Fruit fly (Drosophila melanogaster) whole organism, prepupa: ENCODE data around the gene mTerf3.

ENCODE experiments used
- Blimp-1 ChIP-seq: fragments of 200-800 bp; sonication (Bioruptor generic); optimal IDR thresholded peaks from 3 replicates; lab custom pipeline; 2017; ENCODE audit warnings: missing biosample characterization, missing genetic modification characterization, mild to moderate bottlenecking, moderate library complexity, missing genetic modification reagents
- CG10631 ChIP-seq: fragments of 200-800 bp; sonication (Bioruptor generic); optimal IDR thresholded peaks from 2 replicates; lab custom pipeline; 2016; ENCODE audit warnings: missing biosample characterization, missing genetic modification characterization
- CG11294 ChIP-seq: fragments of 200-800 bp; sonication (Bioruptor generic); IDR thresholded peaks from 2 replicates; pipeline ENCODE4 v1.3.6; 2022; ENCODE audit warnings: missing biosample characterization, missing genetic modification characterization
- CG11762 ChIP-seq: fragments of 200-800 bp; sonication (Bioruptor generic); optimal IDR thresholded peaks from 3 replicates; lab custom pipeline; 2016; ENCODE audit warnings: missing biosample characterization, missing genetic modification characterization; ENCODE audit not compliant: insufficient read depth
- CG11902 ChIP-seq: fragments of 200-800 bp; sonication (Bioruptor generic); optimal IDR thresholded peaks from 3 replicates; lab custom pipeline; 2016; ENCODE audit warnings: missing biosample characterization, missing genetic modification characterization
- CG15336 ChIP-seq: fragments of 200-800 bp; sonication (Bioruptor generic); IDR thresholded peaks from 2 replicates; pipeline ENCODE4 v1.3.6; 2022; ENCODE audit warnings: missing biosample characterization, missing genetic modification characterization
- CG1621 ChIP-seq: fragments of 200-800 bp; sonication (Bioruptor generic); optimal IDR thresholded peaks from 3 replicates; lab custom pipeline; 2018; ENCODE audit warnings: missing biosample characterization, mild to moderate bottlenecking, missing genetic modification characterization
- CG16779 ChIP-seq: fragments of 200-800 bp; sonication (Bioruptor generic); optimal IDR thresholded peaks from 3 replicates; lab custom pipeline; 2017; ENCODE audit warnings: missing biosample characterization, mild to moderate bottlenecking, missing genetic modification characterization
- CG3032 ChIP-seq: fragments of 200-800 bp; optimal IDR thresholded peaks from 2 replicates; lab custom pipeline; 2019; ENCODE audit warnings: missing biosample characterization, mild to moderate bottlenecking, missing genetic modification characterization, moderate library complexity
- CG31627 ChIP-seq: fragments of 200-800 bp; sonication (Bioruptor generic); optimal IDR thresholded peaks from 3 replicates; lab custom pipeline; 2016; ENCODE audit warnings: missing biosample characterization, missing genetic modification characterization
- CG32006 ChIP-seq: fragments of 200-800 bp; sonication (Bioruptor generic); optimal IDR thresholded peaks from 3 replicates; lab custom pipeline; 2017; ENCODE audit warnings: missing biosample characterization, mild to moderate bottlenecking, missing genetic modification characterization
- CG34406 ChIP-seq: fragments of 200-800 bp; sonication (Bioruptor generic); optimal IDR thresholded peaks from 3 replicates; lab custom pipeline; 2016; ENCODE audit warnings: missing biosample characterization, missing genetic modification characterization
- CG6163 ChIP-seq: fragments of 200-800 bp; sonication (Bioruptor generic); IDR thresholded peaks from 3 replicates; pipeline ENCODE4 v1.3.6; 2022; ENCODE audit warnings: missing biosample characterization, missing genetic modification characterization
- CG6276 ChIP-seq: fragments of 200-800 bp; sonication (Bioruptor generic); optimal IDR thresholded peaks from 2 replicates; lab custom pipeline; 2017; ENCODE audit warnings: missing biosample characterization, mild to moderate bottlenecking, missing genetic modification characterization
- CG6792 ChIP-seq: fragments of 200-800 bp; sonication (Bioruptor generic); optimal IDR thresholded peaks from 3 replicates; lab custom pipeline; 2016; ENCODE audit warnings: missing biosample characterization, missing genetic modification characterization
- CG6854 ChIP-seq: fragments of 200-800 bp; sonication (Bioruptor generic); optimal IDR thresholded peaks from 2 replicates; lab custom pipeline; 2017; ENCODE audit warnings: missing biosample characterization, mild to moderate bottlenecking, missing genetic modification characterization
- CG8119 ChIP-seq: fragments of 200-800 bp; sonication (Bioruptor generic); IDR thresholded peaks from 3 replicates; pipeline ENCODE4 v1.3.6; 2022; ENCODE audit warnings: missing biosample characterization, missing genetic modification characterization
- CG8319 ChIP-seq: fragments of 200-800 bp; sonication (Bioruptor generic); optimal IDR thresholded peaks from 3 replicates; lab custom pipeline; 2016; ENCODE audit warnings: missing biosample characterization, missing genetic modification characterization
- CG8632 ChIP-seq: fragments of 200-800 bp; sonication (Bioruptor generic); optimal IDR thresholded peaks from 3 replicates; lab custom pipeline; 2016; ENCODE audit warnings: missing biosample characterization, missing genetic modification characterization
- Eip75B ChIP-seq: fragments of 200-800 bp; sonication (Bioruptor generic); optimal IDR thresholded peaks from 3 replicates; lab custom pipeline; 2016; ENCODE audit warnings: missing biosample characterization, missing genetic modification characterization
- Eip78C ChIP-seq: fragments of 200-800 bp; sonication (Bioruptor generic); peaks from one replicate; lab custom pipeline; 2016; ENCODE audit warnings: missing biosample characterization, missing genetic modification characterization
- Eip93F ChIP-seq: fragments of 200-800 bp; sonication (Bioruptor generic); optimal IDR thresholded peaks from 2 replicates; lab custom pipeline; 2016; ENCODE audit warnings: missing biosample characterization, mild to moderate bottlenecking, missing genetic modification characterization
- Ets21C ChIP-seq: fragments of 200-800 bp; sonication (Bioruptor generic); optimal IDR thresholded peaks from 3 replicates; lab custom pipeline; 2016; ENCODE audit warnings: missing biosample characterization, missing genetic modification characterization
- Ets96B ChIP-seq: fragments of 200-800 bp; optimal IDR thresholded peaks from 2 replicates; lab custom pipeline; 2019; ENCODE audit warnings: missing biosample characterization, mild to moderate bottlenecking, missing genetic modification characterization, moderate library complexity
- Gug ChIP-seq: fragments of 200-800 bp; sonication (Bioruptor generic); IDR thresholded peaks from 2 replicates; pipeline ENCODE4 v1.3.6; 2022; ENCODE audit warnings: missing biosample characterization, missing genetic modification characterization
- Hr38 ChIP-seq: sonication (Bioruptor generic); optimal IDR thresholded peaks from 2 replicates; lab custom pipeline; 2016; ENCODE audit warnings: missing biosample characterization, missing genetic modification characterization
- Hr4 ChIP-seq: fragments of 200-800 bp; sonication (Bioruptor generic); optimal IDR thresholded peaks from 3 replicates; lab custom pipeline; 2016; ENCODE audit warnings: missing biosample characterization, missing genetic modification characterization
- Lpt ChIP-seq: fragments of 200-800 bp; sonication (Bioruptor generic); optimal IDR thresholded peaks from 3 replicates; lab custom pipeline; 2016; ENCODE audit warnings: missing biosample characterization, missing genetic modification characterization
- Met ChIP-seq: fragments of 200-800 bp; sonication (Bioruptor generic); optimal IDR thresholded peaks from 3 replicates; lab custom pipeline; 2016; ENCODE audit warnings: missing biosample characterization, missing genetic modification characterization
- OdsH ChIP-seq: fragments of 200-800 bp; sonication (Bioruptor generic); optimal IDR thresholded peaks from 3 replicates; lab custom pipeline; 2016; ENCODE audit warnings: missing biosample characterization, missing genetic modification characterization
- Smox ChIP-seq: fragments of 200-800 bp; sonication (Bioruptor generic); optimal IDR thresholded peaks from 3 replicates; lab custom pipeline; 2016; ENCODE audit warnings: missing biosample characterization, missing genetic modification characterization
- Sox102F ChIP-seq: fragments of 200-800 bp; sonication (Bioruptor generic); optimal IDR thresholded peaks from 2 replicates; lab custom pipeline; 2016; ENCODE audit warnings: missing biosample characterization, mild to moderate bottlenecking, missing genetic modification characterization
- Sox14 ChIP-seq: fragments of 200-800 bp; sonication (Bioruptor generic); optimal IDR thresholded peaks from 3 replicates; lab custom pipeline; 2016; ENCODE audit warnings: missing biosample characterization, missing genetic modification characterization
- Sox15 ChIP-seq: fragments of 200-800 bp; sonication (Bioruptor generic); optimal IDR thresholded peaks from 3 replicates; lab custom pipeline; 2016; ENCODE audit warnings: missing biosample characterization, missing genetic modification characterization
- achi ChIP-seq: fragments of 200-800 bp; sonication (Bioruptor generic); optimal IDR thresholded peaks from 3 replicates; lab custom pipeline; 2016; ENCODE audit warnings: missing biosample characterization, missing genetic modification characterization
- acj6 ChIP-seq: fragments of 200-800 bp; sonication (Bioruptor generic); optimal IDR thresholded peaks from 3 replicates; lab custom pipeline; 2016; ENCODE audit warnings: missing biosample characterization, missing genetic modification characterization
- cyc ChIP-seq: fragments of 200-800 bp; sonication (Bioruptor generic); optimal IDR thresholded peaks from 3 replicates; lab custom pipeline; 2016; ENCODE audit warnings: missing biosample characterization, missing genetic modification characterization
- dac ChIP-seq: fragments of 200-800 bp; sonication (Bioruptor generic); optimal IDR thresholded peaks from 2 replicates; lab custom pipeline; 2017; ENCODE audit warnings: missing biosample characterization, mild to moderate bottlenecking, missing genetic modification characterization
- dsx ChIP-seq: fragments of 200-800 bp; optimal IDR thresholded peaks from 3 replicates; lab custom pipeline; 2019; ENCODE audit warnings: missing biosample characterization, mild to moderate bottlenecking, missing genetic modification characterization, moderate library complexity; ENCODE audit not compliant: poor library complexity, severe bottlenecking
- eg ChIP-seq: fragments of 200-800 bp; sonication (Bioruptor generic); IDR thresholded peaks from 3 replicates; pipeline ENCODE4 v1.3.6; 2022; ENCODE audit warnings: missing biosample characterization, missing genetic modification characterization
- esn ChIP-seq: fragments of 200-800 bp; sonication (Bioruptor generic); optimal IDR thresholded peaks from 2 replicates; lab custom pipeline; 2016; ENCODE audit warnings: missing biosample characterization, mild to moderate bottlenecking, missing genetic modification characterization, moderate library complexity
- fd85E ChIP-seq: fragments of 200-800 bp; sonication (Bioruptor generic); optimal IDR thresholded peaks from 3 replicates; lab custom pipeline; 2016; ENCODE audit warnings: missing biosample characterization, missing genetic modification characterization
- lz ChIP-seq: fragments of 200-800 bp; sonication (Bioruptor generic); optimal IDR thresholded peaks from 3 replicates; lab custom pipeline; 2016; ENCODE audit warnings: missing biosample characterization, missing genetic modification characterization
- net ChIP-seq: fragments of 200-800 bp; sonication (Bioruptor generic); optimal IDR thresholded peaks from 3 replicates; lab custom pipeline; 2016; ENCODE audit warnings: missing biosample characterization, missing genetic modification characterization
- salr ChIP-seq, 2 experiments: fragments of 200-800 bp; sonication (Bioruptor generic); optimal IDR thresholded peaks; 3 replicates each; lab custom pipeline; 2016 to 2018; ENCODE audit warnings: missing biosample characterization in 2 of 2, missing genetic modification characterization in 2 of 2, mild to moderate bottlenecking in 1 of 2
- spab ChIP-seq: fragments of 200-800 bp; sonication (Bioruptor generic); optimal IDR thresholded peaks from 2 replicates; lab custom pipeline; 2017; ENCODE audit warnings: missing biosample characterization, mild to moderate bottlenecking, missing genetic modification characterization, missing genetic modification reagents
- ss ChIP-seq, 2 experiments: fragments of 200-800 bp; sonication (Bioruptor generic); optimal IDR thresholded peaks; 2 replicates in 1 of 2; 3 replicates in 1 of 2; lab custom pipeline; 2017 to 2018; ENCODE audit warnings: mild to moderate bottlenecking in 2 of 2, missing biosample characterization in 2 of 2, missing genetic modification characterization in 2 of 2, moderate library complexity in 1 of 2
- svp ChIP-seq: fragments of 200-800 bp; sonication (Bioruptor generic); peaks from one replicate; lab custom pipeline; 2016; ENCODE audit warnings: missing biosample characterization, missing genetic modification characterization
- topi ChIP-seq: fragments of 200-800 bp; sonication (Bioruptor generic); optimal IDR thresholded peaks from 3 replicates; lab custom pipeline; 2016; ENCODE audit warnings: missing biosample characterization, missing genetic modification characterization
- vri ChIP-seq: fragments of 200-800 bp; sonication (Bioruptor generic); optimal IDR thresholded peaks from 3 replicates; lab custom pipeline; 2016; ENCODE audit warnings: missing biosample characterization, mild to moderate bottlenecking, missing genetic modification characterization

The mTerf3 gene

DNA sequence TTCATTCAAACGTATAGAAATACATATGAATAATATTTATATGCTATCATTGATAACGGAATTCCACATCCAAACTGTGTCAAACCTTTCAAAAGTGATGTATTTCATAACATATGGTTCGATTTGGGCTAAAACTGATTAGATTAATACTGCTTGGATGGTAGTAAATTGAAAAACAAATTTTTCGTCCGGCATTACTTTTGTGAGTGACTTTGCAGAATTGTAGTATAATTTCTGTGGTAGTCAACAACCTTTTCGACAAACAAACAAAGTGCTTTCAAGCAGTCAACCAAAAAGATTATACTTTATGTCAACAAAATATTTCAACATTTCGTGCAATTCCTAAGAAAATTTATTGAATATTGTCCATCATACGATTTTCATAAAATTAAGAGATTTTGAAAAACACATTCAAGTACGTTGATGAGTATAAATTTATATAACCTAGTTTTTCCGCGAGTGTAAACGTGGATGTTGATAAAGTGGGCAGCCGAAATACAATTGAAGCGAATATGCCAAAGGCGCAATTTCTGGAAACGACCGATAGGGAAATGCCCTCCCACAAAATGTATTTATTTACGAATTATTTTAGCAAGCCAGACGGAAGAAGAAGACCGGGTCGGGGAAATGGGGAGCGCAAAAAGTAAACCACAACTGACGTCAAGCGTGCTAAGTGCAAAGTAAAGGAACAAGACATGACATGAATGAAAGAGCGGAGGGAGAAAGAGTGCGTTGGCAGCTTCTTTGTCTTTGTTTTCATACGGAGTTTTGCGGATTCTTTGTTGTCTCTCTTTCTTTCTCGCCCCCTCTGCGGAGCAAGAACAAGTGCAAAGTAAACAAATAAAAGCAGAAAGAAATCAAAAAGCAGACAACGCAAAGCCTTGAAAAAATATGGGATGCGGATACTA, 2.4 kb downstream of the mTerf3 start:
- TF ChIP-seq CG11902 (no peak), Ets21C (GFP tag; lab: Kevin White, UChicago) (no peak), ss (GFP tag; optimal IDR thresholded peaks at IDR 0.05; lab: Kevin White, UChicago) (peak; percentile 73 to 78), CG15336 (0 out of 2 replicates have a peak, but pooled peaks have one; percentile 7), lz (GFP tag; lab: Kevin White, UChicago) (peak; percentile 48), CG8632 (peak; percentile 38), dac (GFP tag; lab: Kevin White, UChicago) (no peak), achi (peak; percentile 22), topi (GFP tag; lab: Kevin White, UChicago) (peak; percentile 57), CG8119 (peak; percentile 43; the same call in 2 of the 3 replicates), CG6276 (GFP tag; lab: Kevin White, UChicago) (peak; percentile 41), CG6854 (peak; percentile 67), Gug (GFP tag; lab: Robert Waterston, UW) (no peak), eg (peak; percentile 37; the same call in 1 of the 3 replicates), Sox15 (no peak), svp (GFP tag; lab: Kevin White, UChicago) (peak; percentile 88), CG6163 (GFP tag; lab: Robert Waterston, UW) (peak; percentile 88), CG1621 (peak; percentile 47), salr (GFP tag; optimal IDR thresholded peaks at IDR 0.05; lab: Kevin White, UChicago) (peak in 1 of 2 experiments; percentile 41), CG6792 (no peak), spab (peak; percentile 52), Eip93F (GFP tag; lab: Kevin White, UChicago) (no peak), dsx (GFP tag; lab: Kevin White, UChicago) (peak; percentile 59), acj6 (peak; percentile 10), fd85E (no peak), Hr4 (GFP tag; lab: Kevin White, UChicago) (peak; percentile 59), Sox102F (GFP tag; lab: Kevin White, UChicago) (peak; percentile 20), CG10631 (peak; percentile 21), CG3032 (tag; lab: Kevin White, UChicago) (peak; percentile 5), esn (GFP tag; lab: Kevin White, UChicago) (peak; percentile 58), Ets96B (tag; lab: Kevin White, UChicago) (peak; percentile 26), CG8319 (GFP tag; lab: Kevin White, UChicago) (no peak), CG32006 (GFP tag; lab: Kevin White, UChicago) (peak; percentile 33), cyc (GFP tag; lab: Kevin White, UChicago) (no peak), Hr38 (GFP tag; lab: Kevin White, UChicago) (no peak), CG34406 (GFP tag; lab: Kevin White, UChicago) (no peak), Lpt (GFP tag; lab: Kevin White, UChicago) (peak; percentile 41), CG31627 (GFP tag; lab: Kevin White, UChicago) (peak; percentile 46), Eip78C (GFP tag; lab: Kevin White, UChicago) (peak; percentile 81), Sox14 (GFP tag; lab: Kevin White, UChicago) (peak; percentile 95), Blimp-1 (GFP tag; lab: Kevin White, UChicago) (peak; percentile 13), net (GFP tag; lab: Kevin White, UChicago) (peak; percentile 17), OdsH (GFP tag; lab: Kevin White, UChicago) (peak; percentile 5), Smox (peak; percentile 56), Eip75B (peak; percentile 14), CG11762 (GFP tag; lab: Kevin White, UChicago) (no peak), CG16779 (tag; lab: Kevin White, UChicago) (peak; percentile 34), CG11294 (GFP tag; lab: Robert Waterston, UW) (no peak), vri (GFP tag; lab: Kevin White, UChicago) (peak; percentile 47), Met (GFP tag; lab: Kevin White, UChicago) (peak; percentile 57)
